Worm (Caenorhabditis elegans): ENCODE results near the gene sar-1.

Gene sar-1

DNA sequence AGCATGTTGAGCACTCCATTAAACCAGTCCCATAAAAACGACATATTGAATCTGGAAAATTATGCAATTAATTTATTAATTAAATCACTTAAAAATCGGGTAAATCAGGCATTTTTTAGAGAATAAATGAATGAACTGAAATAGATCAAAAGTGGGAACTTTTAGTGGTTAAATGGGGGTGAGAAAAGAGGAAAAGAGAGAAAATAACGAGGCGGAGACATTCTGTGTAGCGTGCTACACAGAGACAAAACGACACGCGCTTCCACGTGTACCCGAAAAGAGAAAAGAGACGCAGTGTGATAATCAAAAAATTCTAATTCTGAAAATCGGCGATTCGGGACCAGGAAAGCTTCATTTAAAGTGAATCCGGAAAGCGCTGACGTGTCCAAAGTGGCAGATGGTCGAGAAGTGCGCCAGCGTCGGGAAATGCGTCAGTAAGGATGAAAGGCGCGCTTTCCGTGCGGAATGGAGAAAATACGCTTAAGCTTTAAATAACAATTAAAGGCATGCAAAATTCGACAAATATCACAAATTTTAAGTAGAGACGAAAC lies at the start of gene sar-1 (continued):
- TF ChIP-seq madf-10 (tag; optimal IDR thresholded peaks at IDR 0.05), result peak; percentile 24
- TF ChIP-seq nhr-27 (tag; optimal IDR thresholded peaks at IDR 0.05), result no peak
- TF ChIP-seq B0261.1 (tag; optimal IDR thresholded peaks at IDR 0.05), result no peak
- no peak for TF ChIP-seq nfya-1 (tag; optimal IDR thresholded peaks at IDR 0.05; ENCODE audit: borderline replicate concordance, insufficient read depth)
- TF ChIP-seq cebp-1 (GFP tag; IDR thresholded peaks at IDR 0.05), result no peak
- peak; percentile 71 for TF ChIP-seq cebp-1 (tag; optimal IDR thresholded peaks at IDR 0.05)
- no peak for TF ChIP-seq Y95B8A.8 (GFP tag; IDR thresholded peaks at IDR 0.05)
- no peak for TF ChIP-seq B0035.1 (tag; optimal IDR thresholded peaks at IDR 0.05)
- 0 out of 2 replicates have a peak, but pooled peaks have one; percentile 34 for TF ChIP-seq C06A6.2 (GFP tag; conservative IDR thresholded peaks at IDR 0.05)
- TF ChIP-seq lsl-1 (GFP tag; optimal IDR thresholded peaks at IDR 0.05), result peak; percentile 61
- no peak for TF ChIP-seq sea-2 (GFP tag; IDR thresholded peaks at IDR 0.05)
- TF ChIP-seq attf-5 (GFP tag; optimal IDR thresholded peaks at IDR 0.05), result peak; percentile 59
- TF ChIP-seq mxl-1 (tag; optimal IDR thresholded peaks at IDR 0.05), result no peak
- no peak for TF ChIP-seq madf-3 (GFP tag; IDR thresholded peaks at IDR 0.05)
- no peak for TF ChIP-seq nhr-90 (tag; optimal IDR thresholded peaks at IDR 0.05)
- TF ChIP-seq rec-8 (tag; optimal IDR thresholded peaks at IDR 0.05), result no peak
- 0 out of 2 replicates have a peak, but pooled peaks have one; percentile 7 for TF ChIP-seq let-526 (GFP tag; IDR thresholded peaks at IDR 0.05)
- TF ChIP-seq atf-7 (tag; optimal IDR thresholded peaks at IDR 0.05), result peak; percentile 21
- TF ChIP-seq xnd-1 (tag; optimal IDR thresholded peaks at IDR 0.05), result peak; percentile 58
- peak in 2 of 3 experiments; percentile 43 to 76 for TF ChIP-seq lin-35 (GFP tag; optimal IDR thresholded peaks at IDR 0.05)
- TF ChIP-seq nhr-179 (tag; optimal IDR thresholded peaks at IDR 0.05), result no peak
- TF ChIP-seq F23B12.7 (tag; optimal IDR thresholded peaks at IDR 0.05; ENCODE audit: insufficient read depth), result peak; percentile 8
- TF ChIP-seq lsy-27 (tag; optimal IDR thresholded peaks at IDR 0.05; ENCODE audit: borderline replicate concordance, insufficient read depth), result no peak
- TF ChIP-seq lin-40 (tag; optimal IDR thresholded peaks at IDR 0.05), result peak; percentile 86
- TF ChIP-seq hmg-1.2 (GFP tag; IDR thresholded peaks at IDR 0.05), result peak; percentile 53
- peak; percentile 56; the same call in 1 of the 2 replicates for TF ChIP-seq ceh-100 (GFP tag; IDR thresholded peaks at IDR 0.05)
- no peak for TF ChIP-seq tbx-9 (tag; optimal IDR thresholded peaks at IDR 0.05; ENCODE audit: borderline replicate concordance)
- no peak for TF ChIP-seq ztf-22 (GFP tag; optimal IDR thresholded peaks at IDR 0.05)
- no peak for TF ChIP-seq gei-17 (GFP tag; optimal IDR thresholded peaks at IDR 0.05)
- no peak for TF ChIP-seq dpff-1 (tag; optimal IDR thresholded peaks at IDR 0.05)
- TF ChIP-seq F57C9.4 (tag; optimal IDR thresholded peaks at IDR 0.05), result no peak
- TF ChIP-seq repo-1 (tag; optimal IDR thresholded peaks at IDR 0.05), result peak; percentile 39
- no peak for TF ChIP-seq mel-28 (tag; optimal IDR thresholded peaks at IDR 0.05; ENCODE audit: borderline replicate concordance)
- peak; percentile 66 for TF ChIP-seq D2030.7 (GFP tag; IDR thresholded peaks at IDR 0.05)
- no peak for TF ChIP-seq ztf-6 (GFP tag; IDR thresholded peaks at IDR 0.05)
- no peak for TF ChIP-seq somi-1 (GFP tag; optimal IDR thresholded peaks at IDR 0.05)
- no peak for TF ChIP-seq T07F8.4 (tag; optimal IDR thresholded peaks at IDR 0.05)
- TF ChIP-seq cebp-2 (GFP tag; IDR thresholded peaks at IDR 0.05), result no peak
- peak; percentile 65 for TF ChIP-seq nhr-80 (tag; optimal IDR thresholded peaks at IDR 0.05)
- no peak for TF ChIP-seq F37B4.10 (GFP tag; IDR thresholded peaks at IDR 0.05)
- TF ChIP-seq unc-130 (GFP tag; optimal IDR thresholded peaks at IDR 0.05), result no peak
- TF ChIP-seq F22D6.2 (tag; optimal IDR thresholded peaks at IDR 0.05), result peak; percentile 32
- TF ChIP-seq attf-3 (GFP tag; conservative IDR thresholded peaks at IDR 0.05), result no peak
- TF ChIP-seq fkh-3 (tag; optimal IDR thresholded peaks at IDR 0.05), result no peak
- TF ChIP-seq bed-2 (GFP tag; IDR thresholded peaks at IDR 0.05), result no peak
- no peak for TF ChIP-seq snpc-1.1 (tag; optimal IDR thresholded peaks at IDR 0.05; ENCODE audit: insufficient read depth)
- peak; percentile 65 for TF ChIP-seq nfyb-1 (GFP tag; IDR thresholded peaks at IDR 0.05)
- peak; percentile 61; the same call in 1 of the 2 replicates for TF ChIP-seq hsf-1 (GFP tag; IDR thresholded peaks at IDR 0.05)
